Worm (Caenorhabditis elegans) whole organism, L3 larva: ENCODE results near the gene Y41G9A.10.

Experiments used
- daf-12 ChIP-seq: fragments of 150-350 bp; optimal IDR thresholded peaks from 2 replicates; lab custom pipeline; 2014; ENCODE audit warnings: missing biosample characterization, missing genetic modification reagents, missing genetic modification characterization
- nhr-76 ChIP-seq: fragments of 150-350 bp; sonication (generic microtip); optimal IDR thresholded peaks from 5 replicates; lab custom pipeline; 2014; ENCODE audit warnings: missing biosample characterization, missing genetic modification characterization
- unc-62 ChIP-seq: fragments of 150-350 bp; sonication (generic microtip); optimal IDR thresholded peaks from 4 replicates; lab custom pipeline; 2014; ENCODE audit warnings: missing biosample characterization, missing genetic modification reagents, missing genetic modification characterization

ce11 chrX:2919488-2919887 lies 26.9 kb downstream of the Y41G9A.10 start:
- TF ChIP-seq daf-12 (tag; lab: Kevin White, UChicago) (no peak), unc-62 (GFP tag; lab: Kevin White, UChicago) (no peak), nhr-76 (tag; lab: Kevin White, UChicago) (no peak)
